Worm (Caenorhabditis elegans) whole organism, young adult: ENCODE measurements around the gene ilc-17.1.

Experiments
- B0019.2 ChIP-seq: fragments of 200-800 bp; sonication (Bioruptor generic); conservative IDR thresholded peaks from 2 replicates; pipeline ENCODE4 v1.3.6; 2022; ENCODE audit warnings: missing genetic modification reagents, missing genetic modification characterization, missing compliant biosample characterization
- B0336.3 ChIP-seq: fragments of 200-800 bp; sonication (Bioruptor generic); IDR thresholded peaks from 2 replicates; pipeline ENCODE4 v1.3.6; 2022; ENCODE audit warnings: missing genetic modification characterization, missing compliant biosample characterization
- D2030.7 ChIP-seq: fragments of 200-800 bp; sonication (Bioruptor generic); IDR thresholded peaks from 2 replicates; pipeline ENCODE4 v1.3.6; 2022; ENCODE audit warnings: missing genetic modification reagents, missing genetic modification characterization, missing compliant biosample characterization
- F23B12.7 ChIP-seq: sonication (generic microtip); optimal IDR thresholded peaks from 2 replicates; lab custom pipeline; 2017; ENCODE audit warnings: missing genetic modification characterization, mild to moderate bottlenecking, missing compliant biosample characterization, antibody characterized with exemption, moderate library complexity; ENCODE audit not compliant: insufficient read depth
- F33H1.4 ChIP-seq: fragments of 200-800 bp; sonication (Bioruptor generic); IDR thresholded peaks from 2 replicates; pipeline ENCODE4 v1.3.6; 2022; ENCODE audit warnings: missing genetic modification reagents, missing genetic modification characterization, missing compliant biosample characterization
- F49E8.2 ChIP-seq: sonication (generic microtip); optimal IDR thresholded peaks from 3 replicates; lab custom pipeline; 2017; ENCODE audit warnings: missing genetic modification characterization, mild to moderate bottlenecking, missing compliant biosample characterization, antibody characterized with exemption, moderate library complexity; ENCODE audit not compliant: insufficient read depth
- F55B11.4 ChIP-seq: sonication (generic microtip); optimal IDR thresholded peaks from 2 replicates; lab custom pipeline; 2016; ENCODE audit warnings: missing compliant biosample characterization, missing genetic modification characterization, borderline replicate concordance; ENCODE audit not compliant: insufficient read depth
- F57C9.4 ChIP-seq: sonication (generic microtip); optimal IDR thresholded peaks from 2 replicates; lab custom pipeline; 2017; ENCODE audit warnings: mild to moderate bottlenecking, missing genetic modification characterization, missing compliant biosample characterization
- K11D2.4 ChIP-seq: fragments of 200-800 bp; sonication (Bioruptor generic); IDR thresholded peaks from 2 replicates; pipeline ENCODE4 v1.3.6; 2022; ENCODE audit warnings: missing genetic modification reagents, missing genetic modification characterization, missing compliant biosample characterization
- K12H6.12 ChIP-seq: fragments of 200-800 bp; sonication (Bioruptor generic); optimal IDR thresholded peaks from 2 replicates; lab custom pipeline; 2018; ENCODE audit warnings: mild to moderate bottlenecking, missing genetic modification characterization, missing compliant biosample characterization
- T07F8.4 ChIP-seq: sonication (generic microtip); optimal IDR thresholded peaks from 2 replicates; lab custom pipeline; 2016; ENCODE audit warnings: mild to moderate bottlenecking, missing genetic modification characterization, moderate library complexity, missing compliant biosample characterization
- Y56A3A.18 ChIP-seq: fragments of 200-800 bp; sonication (Bioruptor generic); IDR thresholded peaks from 2 replicates; pipeline ENCODE4 v1.3.6; 2022; ENCODE audit warnings: missing genetic modification reagents, missing genetic modification characterization, missing compliant biosample characterization
- Y67H2A.10 ChIP-seq: fragments of 200-800 bp; sonication (Bioruptor generic); conservative IDR thresholded peaks from 2 replicates; pipeline ENCODE4 v1.3.6; 2022; ENCODE audit warnings: missing genetic modification reagents, missing genetic modification characterization, missing compliant biosample characterization
- aptf-3 ChIP-seq: fragments of 200-800 bp; sonication (Bioruptor generic); IDR thresholded peaks from 2 replicates; pipeline ENCODE4 v1.3.6; 2022; ENCODE audit warnings: missing genetic modification characterization, missing compliant biosample characterization
- bed-2 ChIP-seq: fragments of 200-800 bp; sonication (Bioruptor generic); IDR thresholded peaks from 2 replicates; pipeline ENCODE4 v1.3.6; 2022; ENCODE audit warnings: missing genetic modification reagents, missing genetic modification characterization, missing compliant biosample characterization
- ccch-3 ChIP-seq: fragments of 200-800 bp; sonication (Bioruptor generic); optimal IDR thresholded peaks from 2 replicates; lab custom pipeline; 2018; ENCODE audit warnings: mild to moderate bottlenecking, missing genetic modification characterization, missing compliant biosample characterization
- cebp-1 ChIP-seq, 2 experiments: fragments of 200-800 bp in 1 of 2; sonication (Bioruptor generic) in 1 of 2; sonication (generic microtip) in 1 of 2; IDR thresholded peaks in 1 of 2; optimal IDR thresholded peaks in 1 of 2; 2 replicates each; pipeline versions ENCODE4 v1.3.6 to Lab custom; 2017 to 2022; ENCODE audit warnings: missing compliant biosample characterization in 2 of 2, missing genetic modification characterization in 2 of 2, mild to moderate bottlenecking in 1 of 2, missing genetic modification reagents in 1 of 2, moderate library complexity in 1 of 2
- cebp-2 ChIP-seq: fragments of 200-800 bp; sonication (Bioruptor generic); IDR thresholded peaks from 2 replicates; pipeline ENCODE4 v1.3.6; 2022; ENCODE audit warnings: missing genetic modification characterization, missing compliant biosample characterization
- ceh-40 ChIP-seq: fragments of 200-800 bp; sonication (Bioruptor generic); IDR thresholded peaks from 2 replicates; pipeline ENCODE4 v1.3.6; 2022; ENCODE audit warnings: missing genetic modification characterization, missing compliant biosample characterization
- ceh-79 ChIP-seq: sonication (generic microtip); optimal IDR thresholded peaks from 2 replicates; lab custom pipeline; 2017; ENCODE audit warnings: mild to moderate bottlenecking, missing genetic modification characterization, missing compliant biosample characterization
- ceh-91 ChIP-seq: fragments of 200-800 bp; sonication (Bioruptor generic); IDR thresholded peaks from 2 replicates; pipeline ENCODE4 v1.3.6; 2022; ENCODE audit warnings: missing genetic modification reagents, missing genetic modification characterization, missing compliant biosample characterization
- chd-7 ChIP-seq: sonication (generic microtip); optimal IDR thresholded peaks from 2 replicates; lab custom pipeline; 2016; ENCODE audit warnings: mild to moderate bottlenecking, missing genetic modification characterization, moderate library complexity, missing compliant biosample characterization
- dpl-1 ChIP-seq: fragments of 150-350 bp; optimal IDR thresholded peaks from 2 replicates; lab custom pipeline; 2014; ENCODE audit warnings: missing biosample characterization, missing genetic modification reagents, missing genetic modification characterization
- efl-1 ChIP-seq: fragments of 150-350 bp; optimal IDR thresholded peaks from 2 replicates; lab custom pipeline; 2014; ENCODE audit warnings: missing biosample characterization, missing genetic modification reagents, missing genetic modification characterization
- egl-44 ChIP-seq: fragments of 200-800 bp; sonication (Bioruptor generic); IDR thresholded peaks from 2 replicates; pipeline ENCODE4 v1.3.6; 2022; ENCODE audit warnings: missing genetic modification reagents, missing genetic modification characterization, missing compliant biosample characterization
- egrh-3 ChIP-seq: fragments of 200-800 bp; sonication (Bioruptor generic); IDR thresholded peaks from 2 replicates; pipeline ENCODE4 v1.3.6; 2022; ENCODE audit warnings: missing genetic modification reagents, missing genetic modification characterization, missing compliant biosample characterization
- ets-4 ChIP-seq: fragments of 200-800 bp; sonication (Bioruptor generic); optimal IDR thresholded peaks from 2 replicates; lab custom pipeline; 2018; ENCODE audit warnings: mild to moderate bottlenecking, missing genetic modification characterization, missing compliant biosample characterization
- gei-17 ChIP-seq: fragments of 200-800 bp; sonication (Bioruptor generic); optimal IDR thresholded peaks from 2 replicates; lab custom pipeline; 2018; ENCODE audit warnings: mild to moderate bottlenecking, missing genetic modification characterization, missing compliant biosample characterization
- hmg-1.2 ChIP-seq: fragments of 200-800 bp; sonication (Bioruptor generic); IDR thresholded peaks from 2 replicates; pipeline ENCODE4 v1.3.6; 2022; ENCODE audit warnings: missing genetic modification reagents, missing genetic modification characterization, missing compliant biosample characterization
- hrde-1 ChIP-seq: sonication (generic microtip); optimal IDR thresholded peaks from 2 replicates; lab custom pipeline; 2016; ENCODE audit warnings: missing genetic modification characterization, mild to moderate bottlenecking, missing compliant biosample characterization, moderate library complexity, missing genotype, missing genetic modification reagents, borderline replicate concordance
- let-526 ChIP-seq: fragments of 200-800 bp; sonication (Bioruptor generic); IDR thresholded peaks from 2 replicates; pipeline ENCODE4 v1.3.6; 2022; ENCODE audit warnings: missing genetic modification reagents, missing genetic modification characterization, missing compliant biosample characterization
- lin-26 ChIP-seq: fragments of 200-800 bp; sonication (Bioruptor generic); IDR thresholded peaks from 2 replicates; pipeline ENCODE4 v1.3.6; 2022; ENCODE audit warnings: missing genetic modification reagents, missing genetic modification characterization, missing compliant biosample characterization
- lin-40 ChIP-seq: sonication (generic microtip); optimal IDR thresholded peaks from 2 replicates; lab custom pipeline; 2016; ENCODE audit warnings: missing genetic modification characterization, mild to moderate bottlenecking, missing compliant biosample characterization, missing genotype, missing genetic modification reagents
- lin-54 ChIP-seq: fragments of 200-800 bp; sonication (Bioruptor generic); optimal IDR thresholded peaks from 2 replicates; lab custom pipeline; 2018; ENCODE audit warnings: mild to moderate bottlenecking, missing genetic modification characterization, missing compliant biosample characterization
- lir-1 ChIP-seq: fragments of 200-800 bp; sonication (Bioruptor generic); conservative IDR thresholded peaks from 2 replicates; pipeline ENCODE4 v1.3.6; 2022; ENCODE audit warnings: missing genetic modification reagents, missing genetic modification characterization, missing compliant biosample characterization
- madf-10 ChIP-seq: sonication (generic microtip); optimal IDR thresholded peaks from 2 replicates; lab custom pipeline; 2016; ENCODE audit warnings: mild to moderate bottlenecking, missing genetic modification characterization, missing compliant biosample characterization
- madf-3 ChIP-seq: fragments of 200-800 bp; sonication (Bioruptor generic); IDR thresholded peaks from 2 replicates; pipeline ENCODE4 v1.3.6; 2022; ENCODE audit warnings: missing genetic modification reagents, missing genetic modification characterization, missing compliant biosample characterization
- madf-8 ChIP-seq: fragments of 200-800 bp; sonication (Bioruptor generic); conservative IDR thresholded peaks from 2 replicates; pipeline ENCODE4 v1.3.6; 2022; ENCODE audit warnings: missing genetic modification reagents, missing genetic modification characterization, missing compliant biosample characterization
- nfya-2 ChIP-seq: fragments of 200-800 bp; sonication (Bioruptor generic); IDR thresholded peaks from 2 replicates; pipeline ENCODE4 v1.3.6; 2022; ENCODE audit warnings: missing genetic modification reagents, missing genetic modification characterization, missing compliant biosample characterization
- nhr-90 ChIP-seq: sonication (generic microtip); optimal IDR thresholded peaks from 2 replicates; lab custom pipeline; 2016; ENCODE audit warnings: missing genotype, mild to moderate bottlenecking, missing genetic modification characterization, missing compliant biosample characterization
- pbrm-1 ChIP-seq: fragments of 200-800 bp; sonication (Bioruptor generic); IDR thresholded peaks from 2 replicates; pipeline ENCODE4 v1.3.6; 2022; ENCODE audit warnings: missing genetic modification reagents, missing genetic modification characterization, missing compliant biosample characterization
- rec-8 ChIP-seq, 2 experiments: sonication (generic microtip); optimal IDR thresholded peaks; 2 replicates each; lab custom pipeline; 2016; ENCODE audit warnings: mild to moderate bottlenecking in 2 of 2, missing genetic modification characterization in 2 of 2, missing genetic modification reagents in 2 of 2, missing genotype in 2 of 2, missing biosample characterization in 1 of 2, missing compliant biosample characterization in 1 of 2, moderate library complexity in 1 of 2
- snpc-1.1 ChIP-seq: sonication (generic microtip); optimal IDR thresholded peaks from 2 replicates; lab custom pipeline; 2017; ENCODE audit warnings: missing genetic modification characterization, mild to moderate bottlenecking, missing compliant biosample characterization, antibody characterized with exemption, moderate library complexity, missing genotype, missing genetic modification reagents; ENCODE audit not compliant: insufficient read depth
- snpc-3.4 ChIP-seq: sonication (generic microtip); optimal IDR thresholded peaks from 2 replicates; lab custom pipeline; 2017; ENCODE audit warnings: missing genetic modification characterization, mild to moderate bottlenecking, missing compliant biosample characterization, antibody characterized with exemption, moderate library complexity, missing genotype, missing genetic modification reagents
- somi-1 ChIP-seq: fragments of 200-800 bp; sonication (Bioruptor generic); optimal IDR thresholded peaks from 2 replicates; lab custom pipeline; 2018; ENCODE audit warnings: mild to moderate bottlenecking, missing genetic modification characterization, missing compliant biosample characterization
- tbp1 ChIP-seq: fragments of 200-800 bp; sonication (Bioruptor generic); optimal IDR thresholded peaks from 2 replicates; lab custom pipeline; 2018; ENCODE audit warnings: mild to moderate bottlenecking, missing genetic modification characterization, missing compliant biosample characterization
- tlf-1 ChIP-seq: fragments of 200-800 bp; sonication (Bioruptor generic); optimal IDR thresholded peaks from 2 replicates; lab custom pipeline; 2018; ENCODE audit warnings: mild to moderate bottlenecking, missing genetic modification characterization, missing compliant biosample characterization
- unc-130 ChIP-seq: sonication (generic microtip); optimal IDR thresholded peaks from 2 replicates; lab custom pipeline; 2016; ENCODE audit warnings: missing genetic modification reagents, missing genetic modification characterization, missing compliant biosample characterization
- ztf-26 ChIP-seq: sonication (generic microtip); optimal IDR thresholded peaks from 2 replicates; lab custom pipeline; 2017; ENCODE audit warnings: missing genetic modification characterization, missing compliant biosample characterization

Gene ilc-17.1

ce11 chrX:12759642-12760041 lies 10.0 kb downstream of the ilc-17.1 start (continued):
- TF ChIP-seq cebp-1 (GFP tag; IDR thresholded peaks at IDR 0.05; lab: Robert Waterston, UW), result no peak
- TF ChIP-seq cebp-1 (tag; optimal IDR thresholded peaks at IDR 0.05; lab: Kevin White, UChicago), result no peak
- no peak for TF ChIP-seq K12H6.12 (tag; lab: Kevin White, UChicago)
- no peak for TF ChIP-seq let-526 (GFP tag; lab: Robert Waterston, UW)
- no peak for TF ChIP-seq snpc-3.4 (tag; lab: Kevin White, UChicago)
- TF ChIP-seq pbrm-1 (GFP tag; lab: Robert Waterston, UW), result no peak; the same call in 1 of the 2 replicates
- TF ChIP-seq F23B12.7 (tag; lab: Kevin White, UChicago), result no peak
- no peak for TF ChIP-seq bed-2 (GFP tag; lab: Robert Waterston, UW)
- no peak for TF ChIP-seq lin-40 (tag; lab: Kevin White, UChicago)
- no peak for TF ChIP-seq ets-4 (GFP tag; lab: Kevin White, UChicago)
- no peak for TF ChIP-seq madf-10 (tag; lab: Kevin White, UChicago)
- no peak for TF ChIP-seq Y56A3A.18 (GFP tag; lab: Robert Waterston, UW)
- no peak for TF ChIP-seq hmg-1.2 (GFP tag; lab: Robert Waterston, UW)
- no peak for TF ChIP-seq ceh-79 (tag; lab: Kevin White, UChicago)
- no peak for TF ChIP-seq madf-8 (GFP tag; lab: Robert Waterston, UW)
- TF ChIP-seq lin-26 (GFP tag; lab: Robert Waterston, UW), result no peak
- TF ChIP-seq D2030.7, result no peak
- TF ChIP-seq gei-17, result no peak
- TF ChIP-seq snpc-1.1, result no peak
- TF ChIP-seq tbp1, result peak; percentile 30
- TF ChIP-seq cebp-2 (GFP tag; lab: Robert Waterston, UW), result no peak
- peak; percentile 23 for TF ChIP-seq nhr-90 (tag; lab: Kevin White, UChicago)
- TF ChIP-seq F57C9.4 (tag; lab: Kevin White, UChicago), result no peak
- peak; percentile 14 for TF ChIP-seq somi-1 (GFP tag; lab: Kevin White, UChicago)
- TF ChIP-seq K11D2.4, result no peak
- TF ChIP-seq madf-3 (GFP tag; lab: Robert Waterston, UW), result no peak
- TF ChIP-seq ztf-26 (tag; lab: Kevin White, UChicago), result peak; percentile 53
- TF ChIP-seq ccch-3 (GFP tag; lab: Kevin White, UChicago), result no peak
- no peak for TF ChIP-seq dpl-1 (GFP tag; lab: Kevin White, UChicago)
- no peak for TF ChIP-seq B0019.2 (GFP tag; lab: Robert Waterston, UW)
- TF ChIP-seq lir-1 (GFP tag; lab: Robert Waterston, UW), result no peak
- TF ChIP-seq T07F8.4, result no peak
- 0 out of 2 replicates have a peak, but pooled peaks have one; percentile 25 for TF ChIP-seq B0336.3 (GFP tag; lab: Robert Waterston, UW)
- no peak for TF ChIP-seq hrde-1
- TF ChIP-seq unc-130 (GFP tag; lab: Kevin White, UChicago), result no peak
- no peak for TF ChIP-seq F33H1.4
- no peak for TF ChIP-seq tlf-1 (GFP tag; lab: Kevin White, UChicago)
- TF ChIP-seq, all 124 proteins: peak for 14

ce11 chrX:12759010-12759409 lies 10.6 kb downstream of the ilc-17.1 start:
- TF ChIP-seq lin-54 (GFP tag; lab: Kevin White, UChicago) (no peak), efl-1 (GFP tag; lab: Kevin White, UChicago) (no peak), ceh-40 (GFP tag; lab: Robert Waterston, UW) (no peak), F55B11.4 (tag; lab: Kevin White, UChicago) (no peak), Y67H2A.10 (no peak), chd-7 (tag; lab: Kevin White, UChicago) (no peak), ceh-91 (GFP tag; lab: Robert Waterston, UW) (no peak), egl-44 (GFP tag; lab: Robert Waterston, UW) (no peak), rec-8 (tag; optimal IDR thresholded peaks at IDR 0.05; lab: Kevin White, UChicago) (no peak), aptf-3 (no peak), F49E8.2 (tag; lab: Kevin White, UChicago) (no peak), nfya-2 (no peak), egrh-3 (GFP tag; lab: Robert Waterston, UW) (no peak)
